Fruit fly (Drosophila melanogaster) whole organism, embryonic: ENCODE results near the gene Capr.
A peak's percentile ranks its signal among the peaks of the same experiment; 100 is the strongest.

Source experiments
- Asciz ChIP-seq: fragments of 200-800 bp; sonication (Bioruptor generic); optimal IDR thresholded peaks from 2 replicates; lab custom pipeline; 2017; ENCODE audit warnings: missing biosample characterization, mild to moderate bottlenecking, missing genetic modification characterization, missing genetic modification reagents
- Awh ChIP-seq: fragments of 200-800 bp; sonication (Bioruptor generic); IDR thresholded peaks from 2 replicates; pipeline ENCODE4, ENCODE4 v1.3.6; 2022; ENCODE audit warnings: missing biosample characterization, missing genetic modification characterization
- CG10274 ChIP-seq: fragments of 200-800 bp; sonication (Bioruptor generic); optimal IDR thresholded peaks from 3 replicates; lab custom pipeline; 2017; ENCODE audit warnings: missing biosample characterization, mild to moderate bottlenecking, missing genetic modification characterization
- CG11093 ChIP-seq: fragments of 200-800 bp; sonication (Bioruptor generic); IDR thresholded peaks from 3 replicates; pipeline ENCODE4 v1.3.6; 2022; ENCODE audit warnings: missing biosample characterization, missing genetic modification characterization
- CG12155 ChIP-seq: fragments of 200-800 bp; sonication (Bioruptor generic); optimal IDR thresholded peaks from 3 replicates; lab custom pipeline; 2016; ENCODE audit warnings: missing biosample characterization, missing genetic modification characterization
- CG12391 ChIP-seq: fragments of 200-800 bp; sonication (Bioruptor generic); optimal IDR thresholded peaks from 3 replicates; lab custom pipeline; 2018; ENCODE audit warnings: missing biosample characterization, mild to moderate bottlenecking, missing genetic modification characterization, moderate library complexity
- CG12659 ChIP-seq: fragments of 200-800 bp; sonication (Bioruptor generic); optimal IDR thresholded peaks from 3 replicates; lab custom pipeline; 2017; ENCODE audit warnings: mild to moderate bottlenecking, missing biosample characterization, missing genetic modification reagents, missing genetic modification characterization
- CG1602 ChIP-seq: fragments of 200-800 bp; sonication (Bioruptor generic); optimal IDR thresholded peaks from 3 replicates; lab custom pipeline; 2016; ENCODE audit warnings: missing biosample characterization, missing genetic modification characterization
- CG16813 ChIP-seq: fragments of 200-800 bp; sonication (Bioruptor generic); IDR thresholded peaks from 3 replicates; pipeline ENCODE4 v1.3.6; 2022; ENCODE audit warnings: missing biosample characterization, missing genetic modification characterization; ENCODE audit not compliant: partially characterized antibody
- CG16815 ChIP-seq: fragments of 200-800 bp; sonication (Bioruptor generic); optimal IDR thresholded peaks from 3 replicates; lab custom pipeline; 2017; ENCODE audit warnings: missing biosample characterization, mild to moderate bottlenecking, missing genetic modification characterization
- CG17361 ChIP-seq: fragments of 200-800 bp; sonication (Bioruptor generic); IDR thresholded peaks from 3 replicates; pipeline ENCODE4 v1.3.6; 2022; ENCODE audit warnings: missing biosample characterization, missing genetic modification characterization
- CG17385 ChIP-seq: fragments of 200-800 bp; sonication (Bioruptor generic); optimal IDR thresholded peaks from 3 replicates; lab custom pipeline; 2018; ENCODE audit warnings: missing biosample characterization, mild to moderate bottlenecking, missing genetic modification characterization
- CG17912 ChIP-seq: fragments of 200-800 bp; sonication (Bioruptor generic); optimal IDR thresholded peaks from 2 replicates; lab custom pipeline; 2018; ENCODE audit warnings: missing biosample characterization, mild to moderate bottlenecking, missing genetic modification characterization
- CG34224 ChIP-seq: fragments of 200-800 bp; sonication (Bioruptor generic); IDR thresholded peaks from 3 replicates; pipeline ENCODE4 v1.3.6; 2022; ENCODE audit warnings: missing biosample characterization, missing genetic modification characterization; ENCODE audit not compliant: partially characterized antibody
- CG3726 ChIP-seq: fragments of 200-800 bp; sonication (Bioruptor generic); IDR thresholded peaks from 3 replicates; pipeline ENCODE4, ENCODE4 v1.3.6; 2022; ENCODE audit warnings: missing biosample characterization, missing genetic modification characterization
- CG3838 ChIP-seq: fragments of 200-800 bp; sonication (Bioruptor generic); optimal IDR thresholded peaks from 3 replicates; lab custom pipeline; 2016; ENCODE audit warnings: missing biosample characterization, missing genetic modification characterization
- CG8089 ChIP-seq: fragments of 200-800 bp; sonication (Bioruptor generic); optimal IDR thresholded peaks from 3 replicates; lab custom pipeline; 2016; ENCODE audit warnings: missing biosample characterization, missing genetic modification characterization
- Dip3 ChIP-seq: fragments of 200-800 bp; sonication (Bioruptor generic); optimal IDR thresholded peaks from 3 replicates; lab custom pipeline; 2016; ENCODE audit warnings: missing biosample characterization, missing genetic modification characterization
- Elba2 ChIP-seq: fragments of 200-800 bp; sonication (Bioruptor generic); optimal IDR thresholded peaks from 3 replicates; lab custom pipeline; 2016; ENCODE audit warnings: missing biosample characterization, missing genetic modification characterization
- HLHmδ ChIP-seq: fragments of 200-800 bp; sonication (Bioruptor generic); optimal IDR thresholded peaks from 2 replicates; lab custom pipeline; 2018; ENCODE audit warnings: missing biosample characterization, mild to moderate bottlenecking, missing genetic modification characterization, moderate library complexity
- Hr51 ChIP-seq, 2 experiments: fragments of 200-800 bp; sonication (Bioruptor generic); optimal IDR thresholded peaks; 2 replicates in 1 of 2; 3 replicates in 1 of 2; lab custom pipeline; 2016 to 2018; ENCODE audit warnings: missing biosample characterization in 2 of 2, missing genetic modification characterization in 2 of 2, mild to moderate bottlenecking in 1 of 2, moderate library complexity in 1 of 2
- Med ChIP-seq: fragments of 200-800 bp; sonication (Bioruptor generic); peaks from one replicate; lab custom pipeline; 2016; ENCODE audit warnings: missing biosample characterization, missing genetic modification characterization, mild to moderate bottlenecking, inconsistent platforms, moderate library complexity
- NC2β ChIP-seq: fragments of 200-800 bp; sonication (Bioruptor generic); optimal IDR thresholded peaks from 2 replicates; lab custom pipeline; 2016; ENCODE audit warnings: missing biosample characterization, missing genetic modification characterization
- Neu2 ChIP-seq: fragments of 200-800 bp; sonication (Bioruptor generic); optimal IDR thresholded peaks from 3 replicates; lab custom pipeline; 2016; ENCODE audit warnings: missing biosample characterization, missing genetic modification characterization, borderline replicate concordance
- Nf-YA ChIP-seq: fragments of 200-800 bp; sonication (Bioruptor generic); IDR thresholded peaks from 2 replicates; pipeline ENCODE4 v1.3.6; 2022; ENCODE audit warnings: missing biosample characterization, missing genetic modification characterization
- Ssrp ChIP-seq: fragments of 200-800 bp; sonication (Bioruptor generic); optimal IDR thresholded peaks from 2 replicates; lab custom pipeline; 2018; ENCODE audit warnings: missing biosample characterization, mild to moderate bottlenecking, missing genetic modification characterization, moderate library complexity
- ash1 ChIP-seq: fragments of 200-800 bp; sonication (Bioruptor generic); optimal IDR thresholded peaks from 2 replicates; lab custom pipeline; 2018; ENCODE audit warnings: missing biosample characterization, mild to moderate bottlenecking, missing genetic modification characterization
- bbx ChIP-seq: fragments of 200-800 bp; sonication (Bioruptor generic); IDR thresholded peaks from 2 replicates; pipeline ENCODE4 v1.3.6; 2022; ENCODE audit warnings: missing biosample characterization, missing genetic modification characterization; ENCODE audit not compliant: partially characterized antibody
- chif ChIP-seq, 2 experiments: fragments of 200-800 bp; sonication (Bioruptor generic); optimal IDR thresholded peaks; 3 replicates each; lab custom pipeline; 2016; ENCODE audit warnings: missing biosample characterization in 2 of 2, missing genetic modification characterization in 2 of 2
- dmrt99B ChIP-seq: fragments of 200-800 bp; sonication (Bioruptor generic); optimal IDR thresholded peaks from 2 replicates; lab custom pipeline; 2018; ENCODE audit warnings: missing biosample characterization, mild to moderate bottlenecking, missing genetic modification characterization, moderate library complexity
- esg ChIP-seq: fragments of 200-800 bp; sonication (Bioruptor generic); conservative IDR thresholded peaks from 2 replicates; pipeline ENCODE4 v1.3.6; 2022; ENCODE audit warnings: missing biosample characterization, missing genetic modification characterization
- ewg ChIP-seq: fragments of 200-800 bp; sonication (Bioruptor generic); optimal IDR thresholded peaks from 3 replicates; lab custom pipeline; 2017; ENCODE audit warnings: mild to moderate bottlenecking, missing biosample characterization, missing genetic modification reagents, missing genetic modification characterization
- exex ChIP-seq: fragments of 200-800 bp; sonication (Bioruptor generic); optimal IDR thresholded peaks from 4 replicates; lab custom pipeline; 2018; ENCODE audit warnings: missing biosample characterization, mild to moderate bottlenecking, missing genetic modification characterization, moderate library complexity
- hkb ChIP-seq, 2 experiments: fragments of 200-800 bp in 1 of 2; fragments of >200 bp in 1 of 2; sonication (Bioruptor generic) in 1 of 2; IDR thresholded peaks in 1 of 2; optimal IDR thresholded peaks in 1 of 2; 2 replicates each; pipeline versions ENCODE4 v1.3.6 to Lab custom; 2017 to 2022; ENCODE audit warnings: missing biosample characterization in 1 of 2, missing genetic modification characterization in 1 of 2
- lilli ChIP-seq: fragments of 200-800 bp; sonication (Bioruptor generic); optimal IDR thresholded peaks from 3 replicates; lab custom pipeline; 2016; ENCODE audit warnings: missing biosample characterization, missing genetic modification characterization
- lov ChIP-seq, 2 experiments: fragments of 200-800 bp in 1 of 2; fragments of >200 bp in 1 of 2; sonication (Bioruptor generic) in 1 of 2; IDR thresholded peaks in 1 of 2; optimal IDR thresholded peaks in 1 of 2; 2 replicates in 1 of 2; 3 replicates in 1 of 2; pipeline versions ENCODE4 v1.3.6 to Lab custom; 2017 to 2022; ENCODE audit warnings: missing biosample characterization in 1 of 2, missing genetic modification characterization in 1 of 2
- odd ChIP-seq: fragments of 200-800 bp; sonication (Bioruptor generic); optimal IDR thresholded peaks from 2 replicates; lab custom pipeline; 2017; ENCODE audit warnings: missing biosample characterization, mild to moderate bottlenecking, missing genetic modification characterization
- pfk ChIP-seq: fragments of 200-800 bp; sonication (Bioruptor generic); optimal IDR thresholded peaks from 2 replicates; lab custom pipeline; 2018; ENCODE audit warnings: missing biosample characterization, mild to moderate bottlenecking, missing genetic modification characterization, moderate library complexity
- repo ChIP-seq: fragments of 200-800 bp; sonication (Bioruptor generic); optimal IDR thresholded peaks from 2 replicates; lab custom pipeline; 2016; ENCODE audit warnings: missing biosample characterization, missing genetic modification characterization
- rib ChIP-seq: fragments of 200-800 bp; sonication (Bioruptor generic); IDR thresholded peaks from 2 replicates; pipeline ENCODE4 v1.3.6; 2022; ENCODE audit warnings: missing biosample characterization, missing genetic modification characterization
- salm ChIP-seq: fragments of 200-800 bp; sonication (Bioruptor generic); optimal IDR thresholded peaks from 2 replicates; lab custom pipeline; 2018; ENCODE audit warnings: missing biosample characterization, mild to moderate bottlenecking, missing genetic modification characterization
- sc ChIP-seq, 3 experiments: fragments of >200 bp in 2 of 3; fragments of 200-800 bp in 1 of 3; sonication (Bioruptor generic) in 1 of 3; optimal IDR thresholded peaks; 2 replicates in 2 of 3; 3 replicates in 1 of 3; lab custom pipeline; 2017; ENCODE audit warnings: mild to moderate bottlenecking in 1 of 3, missing biosample characterization in 1 of 3, missing genetic modification characterization in 1 of 3, missing genetic modification reagents in 1 of 3
- tgo ChIP-seq: fragments of 200-800 bp; sonication (Bioruptor generic); IDR thresholded peaks from 3 replicates; pipeline ENCODE4 v1.3.6; 2022; ENCODE audit warnings: missing biosample characterization, missing genetic modification characterization
- toy ChIP-seq: fragments of 200-800 bp; sonication (Bioruptor generic); IDR thresholded peaks from 2 replicates; pipeline ENCODE4 v1.3.6; 2022; ENCODE audit warnings: missing biosample characterization, missing genetic modification characterization
- wek ChIP-seq: fragments of 200-800 bp; sonication (Bioruptor generic); optimal IDR thresholded peaks from 3 replicates; lab custom pipeline; 2018; ENCODE audit warnings: missing biosample characterization, mild to moderate bottlenecking, missing genetic modification characterization, moderate library complexity
- wor ChIP-seq: fragments of 200-800 bp; sonication (Bioruptor generic); IDR thresholded peaks from 2 replicates; pipeline ENCODE4 v1.3.6; 2022; ENCODE audit warnings: missing biosample characterization, missing genetic modification characterization
- zfh1 ChIP-seq: fragments of 200-800 bp; sonication (Bioruptor generic); IDR thresholded peaks from 3 replicates; pipeline ENCODE4 v1.3.6; 2022; ENCODE audit warnings: missing biosample characterization, missing genetic modification characterization

The Capr gene

dm6 chr3L:18681550-18682217 lies 8.6 kb upstream of the Capr start, which contains the start of the genes Sgf11 and CG32202:
Sgf11 (minus strand) TSS chr3L:18681836.
CG32202 (plus strand) TSS chr3L:18682184.
- TF ChIP-seq hkb (optimal IDR thresholded peaks at IDR 0.05; lab: Kevin White, UChicago) (no peak), hkb (GFP tag; IDR thresholded peaks at IDR 0.05; lab: Robert Waterston, UW) (peak; percentile 59), bbx (no peak), CG12155 (peak; percentile 53), dmrt99B (tag; lab: Kevin White, UChicago) (no peak), Awh (no peak), CG17912 (GFP tag; lab: Kevin White, UChicago) (no peak), Ssrp (tag; lab: Kevin White, UChicago) (peak; percentile 65), chif (GFP tag; optimal IDR thresholded peaks at IDR 0.05; lab: Kevin White, UChicago) (no peak), Hr51 (GFP tag; optimal IDR thresholded peaks at IDR 0.05; lab: Kevin White, UChicago) (peak in 1 of 2 experiments; percentile 77), CG3726 (GFP tag; lab: Robert Waterston, UW) (no peak), Asciz (GFP tag; lab: Kevin White, UChicago) (no peak), CG1602 (peak; percentile 70), ewg (GFP tag; lab: Kevin White, UChicago) (peak; percentile 11), repo (GFP tag; lab: Kevin White, UChicago) (no peak), zfh1 (GFP tag; lab: Robert Waterston, UW) (no peak), Neu2 (no peak), ash1 (no peak), NC2β (GFP tag; lab: Kevin White, UChicago) (peak; percentile 11), toy (GFP tag; lab: Robert Waterston, UW) (no peak), CG11093 (GFP tag; lab: Robert Waterston, UW) (no peak), Nf-YA (GFP tag; lab: Robert Waterston, UW) (no peak), CG16815 (GFP tag; lab: Kevin White, UChicago) (peak; percentile 47), CG10274 (GFP tag; lab: Kevin White, UChicago) (no peak), HLHmδ (GFP tag; lab: Kevin White, UChicago) (no peak), CG12659 (GFP tag; lab: Kevin White, UChicago) (peak; percentile 88), CG17385 (GFP tag; lab: Kevin White, UChicago) (peak; percentile 52), CG17361 (GFP tag; lab: Robert Waterston, UW) (peak; percentile 80; the same call in 2 of the 3 replicates), tgo (GFP tag; lab: Robert Waterston, UW) (peak; percentile 38; the same call in 1 of the 3 replicates), exex (tag; lab: Kevin White, UChicago) (peak; percentile 37), salm (peak; percentile 21), lov (optimal IDR thresholded peaks at IDR 0.05; lab: Kevin White, UChicago) (no peak), lov (GFP tag; IDR thresholded peaks at IDR 0.05; lab: Robert Waterston, UW) (no peak), rib (GFP tag; lab: Robert Waterston, UW) (no peak), CG8089 (no peak), CG12391 (tag; lab: Kevin White, UChicago) (peak; percentile 88), Elba2 (GFP tag; lab: Kevin White, UChicago) (peak; percentile 37), pfk (GFP tag; lab: Kevin White, UChicago) (no peak), CG16813 (GFP tag; lab: Robert Waterston, UW) (no peak), esg (GFP tag; lab: Robert Waterston, UW) (peak; percentile 53; the same call in 1 of the 2 replicates), Dip3 (peak; percentile 9), odd (GFP tag; lab: Kevin White, UChicago) (peak; percentile 28), wor (GFP tag; lab: Robert Waterston, UW) (0 out of 2 replicates have a peak, but pooled peaks have one; percentile 20), CG34224 (GFP tag; lab: Robert Waterston, UW) (no peak), lilli (GFP tag; lab: Kevin White, UChicago) (peak; percentile 57), sc (optimal IDR thresholded peaks at IDR 0.05; lab: Kevin White, UChicago) (no peak), sc (GFP tag; optimal IDR thresholded peaks at IDR 0.05; lab: Kevin White, UChicago) (peak; percentile 56), Med (peak; percentile 71), CG3838 (no peak), wek (no peak)
